Fruit fly (Drosophila melanogaster) whole organism, adult: Measurements from ENCODE around the gene opa.

Experiments used
- CG11617 ChIP-seq: fragments of 200-800 bp; sonication (Bioruptor generic); optimal IDR thresholded peaks from 2 replicates; lab custom pipeline; 2017; ENCODE audit warnings: mild to moderate bottlenecking, missing biosample characterization, missing genetic modification reagents, missing genetic modification characterization
- CG12768 ChIP-seq: fragments of 200-800 bp; sonication (Bioruptor generic); optimal IDR thresholded peaks from 2 replicates; lab custom pipeline; 2017; ENCODE audit warnings: missing biosample characterization, missing genetic modification characterization, mild to moderate bottlenecking, moderate library complexity, missing genetic modification reagents
- CG14711 ChIP-seq: fragments of 200-800 bp; sonication (Bioruptor generic); optimal IDR thresholded peaks from 2 replicates; lab custom pipeline; 2018; ENCODE audit warnings: missing biosample characterization, mild to moderate bottlenecking, missing genetic modification characterization, moderate library complexity
- CG1620 ChIP-seq: fragments of 200-800 bp; sonication (Bioruptor generic); optimal IDR thresholded peaks from 2 replicates; lab custom pipeline; 2016; ENCODE audit warnings: missing biosample characterization, missing genetic modification characterization
- CG33017 ChIP-seq: fragments of 200-800 bp; sonication (Bioruptor generic); optimal IDR thresholded peaks from 2 replicates; lab custom pipeline; 2018; ENCODE audit warnings: missing biosample characterization, mild to moderate bottlenecking, missing genetic modification characterization, moderate library complexity
- CG5204 ChIP-seq: fragments of 200-800 bp; sonication (Bioruptor generic); optimal IDR thresholded peaks from 2 replicates; lab custom pipeline; 2016; ENCODE audit warnings: missing biosample characterization, missing genetic modification characterization
- CG7045 ChIP-seq: fragments of 200-800 bp; sonication (Bioruptor generic); optimal IDR thresholded peaks from 2 replicates; lab custom pipeline; 2017; ENCODE audit warnings: missing biosample characterization, mild to moderate bottlenecking, missing genetic modification characterization
- CG7101 ChIP-seq: fragments of 200-800 bp; sonication (Bioruptor generic); optimal IDR thresholded peaks from 2 replicates; lab custom pipeline; 2018; ENCODE audit warnings: missing biosample characterization, mild to moderate bottlenecking, missing genetic modification characterization, moderate library complexity
- Clk ChIP-seq: fragments of 200-800 bp; sonication (Bioruptor generic); optimal IDR thresholded peaks from 2 replicates; lab custom pipeline; 2017; ENCODE audit warnings: missing biosample characterization, missing genetic modification characterization
- Crg-1 ChIP-seq: fragments of 200-800 bp; sonication (Bioruptor generic); optimal IDR thresholded peaks from 2 replicates; lab custom pipeline; 2016; ENCODE audit warnings: missing biosample characterization, missing genetic modification characterization
- Hr96 ChIP-seq: fragments of 200-800 bp; sonication (Bioruptor generic); optimal IDR thresholded peaks from 2 replicates; lab custom pipeline; 2016; ENCODE audit warnings: missing biosample characterization, missing genetic modification characterization
- Mnt ChIP-seq: fragments of 200-800 bp; sonication (Bioruptor generic); optimal IDR thresholded peaks from 2 replicates; lab custom pipeline; 2016; ENCODE audit warnings: missing biosample characterization, mild to moderate bottlenecking, missing genetic modification characterization
- bab1 ChIP-seq: fragments of 200-800 bp; sonication (Bioruptor generic); optimal IDR thresholded peaks from 3 replicates; lab custom pipeline; 2019; ENCODE audit warnings: missing biosample characterization, mild to moderate bottlenecking, missing genetic modification characterization, moderate library complexity
- cic ChIP-seq: fragments of 200-800 bp; sonication (Bioruptor generic); optimal IDR thresholded peaks from 2 replicates; lab custom pipeline; 2017; ENCODE audit warnings: missing biosample characterization, mild to moderate bottlenecking, missing genetic modification characterization, moderate library complexity
- cnc ChIP-seq, 2 experiments: fragments of >200 bp; optimal IDR thresholded peaks; 2 replicates each; lab custom pipeline; 2017
- kay ChIP-seq: fragments of 200-800 bp; sonication (Bioruptor generic); peaks from one replicate; lab custom pipeline; 2016; ENCODE audit warnings: missing biosample characterization, missing genetic modification characterization, borderline replicate concordance
- ovo ChIP-seq: fragments of 200-800 bp; sonication (Bioruptor generic); optimal IDR thresholded peaks from 2 replicates; lab custom pipeline; 2016; ENCODE audit warnings: missing biosample characterization, missing genetic modification characterization
- pad ChIP-seq: fragments of 200-800 bp; sonication (Bioruptor generic); optimal IDR thresholded peaks from 3 replicates; lab custom pipeline; 2017; ENCODE audit warnings: missing biosample characterization, missing genetic modification characterization, mild to moderate bottlenecking, moderate library complexity, missing genetic modification reagents
- tj ChIP-seq: fragments of 200-800 bp; sonication (Bioruptor generic); optimal IDR thresholded peaks from 3 replicates; lab custom pipeline; 2017; ENCODE audit warnings: missing biosample characterization, mild to moderate bottlenecking, missing genetic modification characterization, moderate library complexity
- toe ChIP-seq: fragments of 200-800 bp; sonication (Bioruptor generic); optimal IDR thresholded peaks from 2 replicates; lab custom pipeline; 2016; ENCODE audit warnings: missing biosample characterization, missing genetic modification characterization

The opa gene

dm6 chr3R:4811124-4811935 is 41.3 kb upstream of the opa start, which contains the start of gene Gmppb:
TSS of gene Gmppb (plus strand) at chr3R:4811444.
- TF ChIP-seq CG12768 (GFP tag; lab: Kevin White, UChicago) (no peak), cic (GFP tag; lab: Kevin White, UChicago) (no peak), ovo (no peak), Clk (GFP tag; lab: Kevin White, UChicago) (no peak), CG11617 (GFP tag; lab: Kevin White, UChicago) (no peak), CG5204 (GFP tag; lab: Kevin White, UChicago) (no peak), cnc (optimal IDR thresholded peaks at IDR 0.05; lab: Kevin White, UChicago) (no peak), bab1 (GFP tag; lab: Kevin White, UChicago) (no peak)

- TF ChIP-seq CG5204 (GFP tag; lab: Kevin White, UChicago) (no peak), CG12768 (GFP tag; lab: Kevin White, UChicago) (no peak), CG14711 (tag; lab: Kevin White, UChicago) (no peak), cic (GFP tag; lab: Kevin White, UChicago) (no peak), toe (GFP tag; lab: Kevin White, UChicago) (no peak), CG33017 (tag; lab: Kevin White, UChicago) (no peak), CG7045 (no peak), CG1620 (no peak), tj (GFP tag; lab: Kevin White, UChicago) (peak; percentile 97), cnc (optimal IDR thresholded peaks at IDR 0.05; lab: Kevin White, UChicago) (no peak), kay (GFP tag; lab: Kevin White, UChicago) (peak; percentile 88), Clk (GFP tag; lab: Kevin White, UChicago) (no peak), CG7101 (peak; percentile 40), Mnt (GFP tag; lab: Kevin White, UChicago) (peak; percentile 80), Hr96 (GFP tag; lab: Kevin White, UChicago) (no peak), ovo (no peak), bab1 (GFP tag; lab: Kevin White, UChicago) (peak; percentile 74), Crg-1 (GFP tag; lab: Kevin White, UChicago) (no peak), CG11617 (GFP tag; lab: Kevin White, UChicago) (no peak), pad (peak; percentile 2)
Measured at dm6 chr3R:4811936-4812534, 40.6 kb upstream of the opa start, which contains the start of the genes Hus1-like and ctrip. TSS of gene Hus1-like (minus strand) at chr3R:4812096. TSS of gene ctrip (minus strand) at chr3R:4812096.

- peak; percentile 21 for TF ChIP-seq toe (GFP tag; lab: Kevin White, UChicago)
- TF ChIP-seq Crg-1 (GFP tag; lab: Kevin White, UChicago) = peak; percentile 67
- TF ChIP-seq bab1 (GFP tag; lab: Kevin White, UChicago) = peak; percentile 23
- no peak for TF ChIP-seq kay (GFP tag; lab: Kevin White, UChicago)
- TF ChIP-seq tj (GFP tag; lab: Kevin White, UChicago) = peak; percentile 19
- no peak for TF ChIP-seq Hr96 (GFP tag; lab: Kevin White, UChicago)
- TF ChIP-seq CG5204 (GFP tag; lab: Kevin White, UChicago) = no peak
- TF ChIP-seq CG33017 (tag; lab: Kevin White, UChicago) = peak; percentile 15
- no peak for TF ChIP-seq cnc (optimal IDR thresholded peaks at IDR 0.05; lab: Kevin White, UChicago)
- TF ChIP-seq cic (GFP tag; lab: Kevin White, UChicago) = peak; percentile 72
- TF ChIP-seq CG11617 (GFP tag; lab: Kevin White, UChicago) = peak; percentile 37
- TF ChIP-seq CG14711 (tag; lab: Kevin White, UChicago) = no peak
- peak; percentile 14 for TF ChIP-seq ovo
- peak; percentile 54 for TF ChIP-seq Mnt (GFP tag; lab: Kevin White, UChicago)
- TF ChIP-seq pad = peak; percentile 7
- TF ChIP-seq CG7101 = peak; percentile 42
- TF ChIP-seq CG1620 = no peak
- no peak for TF ChIP-seq Clk (GFP tag; lab: Kevin White, UChicago)
- TF ChIP-seq CG7045 = peak; percentile 9
- TF ChIP-seq CG12768 (GFP tag; lab: Kevin White, UChicago) = peak; percentile 38
Measured at dm6 chr3R:4813172-4813716, 39.4 kb upstream of the opa start.

- TF ChIP-seq bab1 (GFP tag; lab: Kevin White, UChicago) (no peak), Mnt (GFP tag; lab: Kevin White, UChicago) (no peak), cnc (optimal IDR thresholded peaks at IDR 0.05; lab: Kevin White, UChicago) (no peak), cic (GFP tag; lab: Kevin White, UChicago) (no peak), ovo (no peak), Crg-1 (GFP tag; lab: Kevin White, UChicago) (no peak), CG1620 (no peak), CG11617 (GFP tag; lab: Kevin White, UChicago) (no peak), Clk (GFP tag; lab: Kevin White, UChicago) (no peak), toe (GFP tag; lab: Kevin White, UChicago) (no peak), CG12768 (GFP tag; lab: Kevin White, UChicago) (no peak)
Measured at dm6 chr3R:4814677-4815076, 37.9 kb upstream of the opa start.

- TF ChIP-seq Mnt (GFP tag; lab: Kevin White, UChicago) (no peak), bab1 (GFP tag; lab: Kevin White, UChicago) (no peak), kay (GFP tag; lab: Kevin White, UChicago) (no peak), pad (no peak), CG5204 (GFP tag; lab: Kevin White, UChicago) (no peak), CG14711 (tag; lab: Kevin White, UChicago) (no peak), CG7101 (no peak), CG12768 (GFP tag; lab: Kevin White, UChicago) (no peak), CG1620 (no peak), CG11617 (GFP tag; lab: Kevin White, UChicago) (no peak), toe (GFP tag; lab: Kevin White, UChicago) (no peak)
Measured at dm6 chr3R:4816018-4816417, 36.6 kb upstream of the opa start, which contains the start of gene BBS5. TSS of gene BBS5 (plus strand) at chr3R:4816318.
